Fruit fly (Drosophila melanogaster) whole organism: ENCODE results near the gene CG13248.

Experiments used
- CG8478 ChIP-seq: fragments of >200 bp; optimal IDR thresholded peaks from 2 replicates; lab custom pipeline; 2018; ENCODE audit warnings: inconsistent platforms
- Dll ChIP-seq: fragments of >200 bp; optimal IDR thresholded peaks from 2 replicates; lab custom pipeline; 2017
- EcR ChIP-seq, 2 experiments: fragments of >200 bp; optimal IDR thresholded peaks; 2 replicates each; lab custom pipeline; 2017; ENCODE audit warnings: missing biosample characterization in 2 of 2, missing genetic modification characterization in 2 of 2, missing genetic modification reagents in 2 of 2
- usp ChIP-seq: fragments of >200 bp; optimal IDR thresholded peaks from 2 replicates; lab custom pipeline; 2017; ENCODE audit warnings: missing biosample characterization, missing genetic modification characterization, mixed read lengths

DNA sequence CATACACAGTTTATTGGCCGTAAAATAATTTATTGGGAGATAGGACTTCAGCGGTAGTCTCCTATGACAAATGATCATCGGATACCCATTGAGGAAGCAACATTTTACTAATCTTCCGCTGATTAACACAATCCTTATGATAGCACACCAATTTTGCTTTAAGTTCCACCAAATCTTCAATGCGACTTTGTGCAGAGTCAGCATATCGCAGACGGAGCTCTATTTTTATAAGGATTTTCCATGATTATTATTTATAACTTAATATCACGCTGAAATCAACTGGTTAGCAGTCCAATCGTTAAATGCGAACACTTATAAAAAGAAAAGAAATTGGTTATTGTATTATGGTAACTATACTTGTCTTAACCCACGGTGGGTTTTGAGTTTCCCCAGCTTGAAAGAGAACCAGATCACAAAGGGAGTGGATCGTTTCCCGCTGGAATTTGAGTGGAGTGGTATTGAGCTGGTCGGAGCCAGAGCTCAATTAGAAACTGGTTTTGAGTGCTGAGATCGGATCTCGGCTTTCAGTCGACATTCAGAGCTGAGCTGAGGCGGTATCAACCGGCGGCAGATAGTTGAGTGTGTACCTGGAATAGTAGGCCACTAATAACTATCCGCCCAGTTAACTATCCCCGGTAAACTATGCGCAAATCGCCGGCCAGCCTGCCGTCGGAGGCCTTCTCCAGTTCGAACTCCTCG, 43.5 kb downstream of the CG13248 start, which contains the start of the genes Toll-9 and in:
- TF ChIP-seq EcR (GFP tag; optimal IDR thresholded peaks at IDR 0.05; lab: Kevin White, UChicago), result no peak
- no peak for TF ChIP-seq CG8478 (lab: Kevin White, UChicago)
- no peak for TF ChIP-seq Dll (lab: Kevin White, UChicago)
- TF ChIP-seq usp (GFP tag; lab: Kevin White, UChicago), result no peak
